Fruit fly (Drosophila melanogaster) ovary, adult (tissue): ENCODE measurements around the gene TpnC25D.
A peak's percentile ranks its signal among the peaks of the same experiment; 100 is the strongest.

Source experiments
- CG17801 ChIP-seq: fragments of 200-800 bp; optimal IDR thresholded peaks from 2 replicates; lab custom pipeline; 2019; ENCODE audit warnings: missing biosample characterization, mild to moderate bottlenecking, missing genetic modification characterization, moderate library complexity; ENCODE audit not compliant: partially characterized antibody

The TpnC25D gene

DNA sequence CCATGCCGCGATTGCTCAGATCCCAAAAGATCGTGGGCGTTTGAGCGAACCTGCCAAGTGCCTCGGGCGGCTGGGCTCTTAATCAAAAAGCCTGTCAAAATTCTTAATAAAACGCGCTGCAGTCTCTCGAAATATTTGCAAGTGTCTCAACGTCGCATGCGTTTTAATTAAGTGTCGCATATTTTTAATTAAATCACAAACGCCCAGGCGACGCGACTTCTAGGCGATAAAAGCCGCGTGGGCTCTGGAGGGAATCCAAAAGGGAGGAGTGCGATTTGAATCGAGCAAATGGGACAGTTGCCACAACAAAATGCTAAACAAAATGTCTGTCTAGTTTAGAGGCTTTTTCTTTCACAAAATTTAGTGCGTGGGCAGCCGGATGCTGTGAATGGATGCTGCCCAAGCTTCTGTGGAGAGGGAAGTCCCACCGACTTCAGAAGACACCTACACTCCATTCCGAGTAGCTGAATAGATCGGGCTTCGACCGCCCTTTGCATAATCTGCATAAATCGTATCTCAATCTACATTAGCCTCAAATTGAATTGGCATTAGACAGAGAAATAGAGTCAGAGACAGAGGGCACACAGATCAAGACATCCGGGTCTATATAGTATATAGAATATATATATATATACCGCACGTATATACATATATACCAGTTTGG is 10.5 kb downstream of the TpnC25D start:
- TF ChIP-seq CG17801 (GFP tag; lab: Kevin White, UChicago) = no peak

DNA sequence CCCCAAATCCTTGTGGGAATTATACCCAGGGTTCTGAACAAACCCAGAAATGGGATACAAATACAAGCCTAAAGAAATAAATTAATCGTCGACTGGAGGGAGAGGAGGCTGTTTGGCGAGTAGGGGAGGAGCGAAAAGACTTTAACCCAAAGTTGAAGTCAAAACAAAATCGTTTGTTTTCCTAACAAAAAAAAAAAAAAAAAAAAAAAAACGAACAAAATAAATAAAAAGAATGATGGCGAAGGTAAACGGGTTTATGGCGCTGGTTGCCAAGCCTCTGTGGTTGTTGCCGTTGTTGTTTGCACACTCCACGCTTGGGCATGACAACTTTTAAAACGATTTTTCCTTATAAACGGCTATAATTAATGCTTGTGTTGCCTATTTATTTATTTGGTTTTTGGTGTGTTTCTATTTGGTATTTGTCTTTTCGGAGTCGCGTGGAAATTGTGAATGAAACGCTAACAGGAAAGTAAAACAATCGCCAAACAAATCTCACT is 12.1 kb downstream of the TpnC25D start:
- TF ChIP-seq CG17801 (GFP tag; lab: Kevin White, UChicago) = no peak

DNA sequence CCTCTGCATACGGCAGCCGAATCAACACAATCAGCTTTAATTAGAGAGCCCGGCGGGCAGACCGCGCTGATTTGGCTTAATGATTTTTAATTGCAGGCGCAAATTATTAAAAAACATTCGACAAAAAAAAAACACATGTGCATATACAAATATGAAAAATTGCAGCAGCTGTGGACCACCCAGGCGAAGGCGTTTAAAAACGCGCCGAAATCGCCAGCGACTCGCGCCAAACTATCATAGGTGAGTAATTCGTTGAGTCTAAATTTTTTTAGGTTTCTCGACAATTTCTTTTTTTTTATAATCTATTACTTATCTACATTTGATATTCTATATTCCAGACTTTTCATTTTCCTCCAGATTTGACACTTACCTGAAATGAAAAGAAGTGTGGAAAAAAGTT is 12.7 kb downstream of the TpnC25D start:
- no peak for TF ChIP-seq CG17801 (GFP tag; lab: Kevin White, UChicago)

DNA sequence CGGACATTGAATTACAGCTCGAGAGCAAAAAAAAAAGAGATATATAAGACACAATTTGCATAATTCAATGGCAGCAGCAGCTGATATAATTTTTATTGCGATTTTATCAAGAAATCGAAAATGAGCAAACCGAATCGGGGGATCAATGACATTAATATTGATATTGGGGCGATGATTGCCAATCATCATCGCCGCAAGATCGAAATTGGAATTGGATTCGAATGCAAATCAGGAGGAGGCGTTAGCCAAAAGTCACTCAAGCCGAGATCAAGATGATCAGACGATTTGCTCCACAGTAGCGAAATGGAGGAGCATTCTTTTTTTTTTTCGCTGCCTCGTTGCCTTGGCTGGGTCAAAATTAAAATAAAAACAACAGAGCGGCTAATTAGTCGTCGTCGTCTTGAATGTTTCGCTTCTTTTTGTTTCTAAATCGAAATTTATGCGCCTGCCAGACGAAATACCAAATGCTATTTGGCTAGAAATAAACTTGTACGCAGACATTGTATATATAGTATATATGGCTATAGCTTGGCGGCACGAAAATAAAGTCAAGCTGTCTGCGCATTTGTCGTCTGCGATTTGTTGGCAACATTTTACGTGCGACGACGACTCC is 13.3 kb downstream of the TpnC25D start:
- no peak for TF ChIP-seq CG17801 (GFP tag; lab: Kevin White, UChicago)

DNA sequence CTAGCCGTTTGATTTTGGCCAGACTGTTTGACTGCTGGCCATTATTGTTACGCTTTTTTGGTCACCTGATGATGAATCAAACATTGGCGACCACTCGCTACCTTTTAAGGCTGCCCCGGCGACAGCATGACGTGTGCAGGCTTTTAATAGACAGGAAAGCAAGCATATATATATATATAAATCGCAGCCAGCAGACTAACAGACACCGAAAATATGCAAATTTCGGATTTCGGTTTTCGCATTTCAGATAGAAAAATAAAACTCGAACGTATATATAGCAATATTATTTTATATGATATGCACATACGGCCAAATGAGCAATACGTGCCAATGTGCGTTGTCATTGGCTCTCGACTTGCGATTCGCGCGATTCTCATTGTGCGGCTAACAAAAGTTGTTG is 14.3 kb downstream of the TpnC25D start:
- no peak for TF ChIP-seq CG17801 (GFP tag; lab: Kevin White, UChicago)

DNA sequence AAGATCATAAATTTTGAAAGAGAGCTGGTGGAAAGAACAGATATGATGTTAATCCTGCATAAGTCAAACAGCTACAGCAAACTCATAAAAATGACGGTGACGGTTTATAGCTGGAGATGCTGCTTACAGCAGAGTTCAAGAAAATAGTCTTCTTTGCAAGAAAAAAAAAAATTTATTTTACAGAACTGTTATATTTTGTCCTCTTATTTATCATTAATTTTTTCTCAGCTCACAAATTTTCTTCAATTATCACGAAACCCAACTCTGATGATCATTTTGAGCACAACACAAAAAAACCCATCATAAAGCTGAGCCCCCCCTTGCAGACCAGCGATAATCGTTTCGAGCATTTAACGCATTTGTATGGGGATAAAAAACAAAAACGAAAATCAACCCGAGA is 14.9 kb downstream of the TpnC25D start:
- TF ChIP-seq CG17801 (GFP tag; lab: Kevin White, UChicago) = no peak

DNA sequence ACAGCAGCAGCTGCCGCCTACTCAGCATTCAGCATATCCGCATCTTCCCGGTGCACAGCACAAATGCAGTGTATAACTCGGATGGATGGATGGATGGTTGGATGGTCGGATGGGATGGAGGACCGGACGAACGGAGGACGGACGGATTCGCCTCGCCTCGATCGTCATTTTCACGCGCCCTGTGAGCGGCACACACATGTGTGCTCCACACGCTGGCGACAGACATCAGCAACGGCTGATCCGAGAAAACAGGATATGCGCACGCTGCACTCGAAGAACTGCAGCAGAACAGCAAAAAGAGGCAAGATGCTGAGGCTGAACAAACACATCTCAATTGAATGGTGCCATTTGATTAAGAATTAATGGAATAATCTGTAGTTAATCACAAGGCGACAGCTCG is 15.7 kb downstream of the TpnC25D start:
- no peak for TF ChIP-seq CG17801 (GFP tag; lab: Kevin White, UChicago)

DNA sequence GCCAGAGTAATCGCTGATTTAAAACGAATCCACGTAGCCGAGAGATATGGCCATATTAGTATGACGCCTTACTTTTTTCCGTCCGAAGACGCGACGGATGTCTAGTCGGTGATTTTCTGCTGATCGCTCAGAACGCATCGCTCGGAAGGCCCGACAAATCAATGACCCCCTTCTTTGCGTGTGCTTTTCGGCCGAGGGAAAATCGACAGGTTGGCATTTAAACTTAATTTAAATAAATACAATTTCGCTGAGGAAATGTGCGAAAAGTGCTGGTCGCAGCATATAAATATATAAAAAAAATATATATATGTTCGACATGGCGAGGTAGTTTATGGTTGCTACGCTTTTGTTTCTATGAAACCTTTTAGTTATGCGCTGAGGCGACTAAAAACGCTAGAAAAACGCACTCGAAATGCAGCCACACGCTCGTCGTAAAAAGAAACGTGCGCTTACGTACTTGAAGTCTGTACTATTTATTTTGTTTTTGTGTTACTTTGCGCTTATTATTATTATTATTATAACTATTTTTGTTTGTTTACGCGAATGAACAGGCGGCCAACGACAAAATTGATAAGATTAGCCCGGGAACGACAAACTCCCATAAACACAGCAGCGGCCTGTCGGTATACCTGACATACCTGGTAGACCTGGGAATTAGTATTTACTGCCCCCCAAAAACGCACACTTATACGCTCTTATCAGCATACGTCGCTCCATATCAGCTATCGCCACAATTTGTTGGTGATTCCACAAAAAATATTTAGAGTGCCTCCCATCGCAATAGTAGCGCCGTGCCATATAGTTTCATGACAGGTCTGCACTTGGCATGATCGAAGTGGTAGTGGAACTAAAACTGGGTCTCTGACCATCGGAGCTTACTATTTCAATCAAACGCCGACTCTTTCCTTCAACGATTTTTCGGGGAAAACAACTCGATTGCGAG is 16.7 kb downstream of the TpnC25D start:
- TF ChIP-seq CG17801 (GFP tag; lab: Kevin White, UChicago) = no peak

DNA sequence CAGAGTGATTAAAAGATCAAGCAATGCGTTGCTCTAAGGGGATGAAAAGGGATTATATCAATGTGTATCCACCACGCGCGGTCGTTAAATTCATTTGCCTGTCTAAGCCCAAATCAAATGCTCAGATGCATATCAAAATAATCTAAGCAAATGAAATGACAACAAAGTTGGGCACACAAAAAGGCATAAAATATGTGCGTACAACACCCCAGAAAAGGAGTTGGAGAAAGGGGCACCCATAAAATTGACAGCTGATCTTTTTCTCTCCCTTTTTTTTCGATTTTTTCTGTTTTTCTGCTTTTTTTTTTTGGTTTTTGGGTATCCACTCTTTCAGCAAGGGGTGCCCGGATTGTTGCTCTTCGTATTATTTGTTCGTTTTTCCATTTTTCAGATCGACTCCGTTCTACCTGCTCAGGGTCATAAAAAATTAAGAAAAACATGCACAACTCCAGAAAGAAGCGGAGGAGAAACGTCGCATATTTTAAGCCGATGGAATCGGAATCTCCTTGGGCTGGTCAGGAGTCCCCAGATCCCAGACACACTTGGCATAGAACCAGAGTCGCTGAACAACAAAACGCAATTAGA is 18.3 kb downstream of the TpnC25D start:
- no peak for TF ChIP-seq CG17801 (GFP tag; lab: Kevin White, UChicago)

DNA sequence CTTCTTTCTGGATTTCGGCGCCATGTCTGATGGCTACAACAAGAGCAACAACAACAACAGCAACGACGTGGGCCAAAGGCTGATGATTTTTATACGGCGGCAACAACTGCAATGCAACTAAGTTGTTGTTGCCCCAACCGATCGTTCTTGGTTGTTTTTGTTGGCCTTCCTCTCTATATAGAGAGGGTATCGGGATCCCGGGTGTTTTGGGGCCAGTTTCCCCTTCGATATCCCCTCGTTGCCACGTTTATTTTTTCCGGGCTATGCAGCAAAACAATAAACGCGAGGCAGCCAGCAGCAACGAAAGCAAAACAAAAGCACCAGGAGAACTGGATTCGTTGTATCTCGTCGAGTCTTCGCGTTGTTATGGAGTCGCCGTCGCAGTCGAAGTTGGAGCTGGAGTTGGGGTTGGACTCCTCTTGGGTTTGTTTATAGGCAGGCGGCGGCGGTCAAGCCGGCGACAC is 19.9 kb downstream of the TpnC25D start:
- no peak for TF ChIP-seq CG17801 (GFP tag; lab: Kevin White, UChicago)

DNA sequence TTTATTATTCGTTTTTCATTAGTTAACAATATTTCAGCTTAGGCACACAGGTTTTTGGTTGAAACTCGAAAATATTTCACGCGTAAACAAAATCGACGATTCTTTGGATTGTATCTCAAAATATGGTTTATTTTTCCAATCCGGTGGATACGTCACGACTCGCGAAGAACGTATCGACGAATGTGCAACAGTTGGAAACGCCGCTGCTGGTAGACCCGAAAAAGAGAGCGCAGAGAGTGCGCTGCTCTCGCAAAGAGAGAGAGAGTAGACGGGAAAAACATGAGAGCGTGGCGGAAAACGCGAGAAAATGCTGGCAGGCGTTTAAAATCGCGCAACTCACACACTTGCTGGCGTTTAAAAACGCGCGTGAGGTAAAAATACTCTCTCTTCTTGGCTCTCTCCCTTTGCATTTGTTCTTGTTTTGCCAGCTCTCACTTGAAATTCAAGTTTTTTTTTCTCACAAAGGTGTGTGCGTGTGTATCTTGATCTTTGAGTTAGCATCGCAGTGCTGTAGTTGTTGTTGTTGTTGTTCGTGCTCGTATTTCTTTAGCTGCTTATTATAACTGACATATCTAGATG is 20.8 kb downstream of the TpnC25D start:
- TF ChIP-seq CG17801 (GFP tag; lab: Kevin White, UChicago) = peak; percentile 54

DNA sequence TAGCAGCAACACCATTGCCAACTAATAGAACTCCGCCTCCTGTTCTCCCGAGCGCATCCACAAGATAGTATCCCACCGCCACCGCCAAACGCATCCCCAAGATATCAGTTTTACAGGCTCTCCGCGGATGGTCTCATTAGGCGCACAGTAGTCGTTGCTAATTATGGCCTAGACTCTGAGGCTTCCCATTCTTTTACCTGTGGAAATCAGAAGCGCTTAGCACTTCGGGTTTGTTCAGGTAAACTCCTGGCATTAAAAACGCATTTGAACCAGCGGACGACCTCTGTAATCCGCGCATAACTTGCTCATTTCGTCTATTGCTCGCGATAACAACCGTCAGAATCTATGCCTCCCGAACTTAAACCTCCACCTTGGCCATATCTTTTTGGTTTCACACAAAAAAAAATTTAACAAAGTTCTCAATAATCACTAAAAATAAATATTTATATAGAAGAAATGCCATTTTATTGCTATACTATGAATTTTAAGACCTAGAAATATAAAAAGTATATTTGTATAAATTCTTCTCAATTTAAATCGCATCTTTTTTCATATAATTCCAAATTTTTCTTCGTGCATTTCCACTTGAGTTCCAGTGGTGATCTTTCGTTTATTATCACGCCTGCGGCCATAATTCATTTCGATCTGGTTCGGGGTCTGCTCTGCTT is 21.5 kb downstream of the TpnC25D start:
- TF ChIP-seq CG17801 (GFP tag; lab: Kevin White, UChicago) = no peak

DNA sequence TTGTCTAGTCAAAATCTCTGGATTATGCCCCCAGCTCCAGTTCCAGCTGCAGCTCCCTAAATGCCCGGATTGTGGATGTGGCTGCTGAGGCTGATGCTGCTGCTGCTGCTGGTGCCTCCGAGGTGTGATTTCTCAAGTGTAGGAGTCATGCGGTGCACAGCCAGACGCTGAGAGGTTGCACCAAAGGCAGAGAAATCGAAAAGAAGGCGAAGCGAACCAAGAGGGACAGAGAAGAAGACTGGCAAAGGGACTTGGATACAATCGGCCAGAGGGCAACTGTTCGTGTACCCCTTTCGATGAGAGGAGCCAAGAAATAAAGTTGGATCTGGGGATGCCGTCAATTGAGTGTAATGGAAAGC is 22.0 kb downstream of the TpnC25D start:
- no peak for TF ChIP-seq CG17801 (GFP tag; lab: Kevin White, UChicago)
